Worm (Caenorhabditis elegans) whole organism, late embryonic: ENCODE measurements around the gene C10G8.4.

ENCODE experiments used
- C08G9.2 ChIP-seq: sonication (generic microtip); optimal IDR thresholded peaks from 2 replicates; lab custom pipeline; 2016; ENCODE audit warnings: mild to moderate bottlenecking, missing genetic modification characterization, moderate library complexity, missing compliant biosample characterization
- C38D4.7 ChIP-seq: fragments of 200-800 bp; sonication (Bioruptor generic); optimal IDR thresholded peaks from 2 replicates; lab custom pipeline; 2018; ENCODE audit warnings: mild to moderate bottlenecking, missing genetic modification characterization, moderate library complexity, missing compliant biosample characterization
- Y22D7AL.16 ChIP-seq: sonication (generic microtip); optimal IDR thresholded peaks from 2 replicates; lab custom pipeline; 2016; ENCODE audit warnings: missing genetic modification characterization, missing compliant biosample characterization
- ahr-1 ChIP-seq: sonication (generic microtip); optimal IDR thresholded peaks from 2 replicates; lab custom pipeline; 2016; ENCODE audit warnings: missing genetic modification characterization, missing compliant biosample characterization
- ceh-19 ChIP-seq: fragments of 200-800 bp; sonication (Bioruptor generic); optimal IDR thresholded peaks from 2 replicates; lab custom pipeline; 2018; ENCODE audit warnings: mild to moderate bottlenecking, missing genetic modification characterization, missing compliant biosample characterization
- ceh-24 ChIP-seq: sonication (generic microtip); optimal IDR thresholded peaks from 2 replicates; lab custom pipeline; 2016; ENCODE audit warnings: mild to moderate bottlenecking, missing genetic modification characterization, missing compliant biosample characterization
- ceh-48 ChIP-seq: sonication (generic microtip); optimal IDR thresholded peaks from 2 replicates; lab custom pipeline; 2016; ENCODE audit warnings: missing genetic modification characterization, inconsistent platforms, missing compliant biosample characterization
- ceh-6 ChIP-seq: fragments of 200-800 bp; sonication (Bioruptor generic); optimal IDR thresholded peaks from 2 replicates; lab custom pipeline; 2018; ENCODE audit warnings: mild to moderate bottlenecking, missing genetic modification characterization, missing compliant biosample characterization
- ceh-9 ChIP-seq: sonication (generic microtip); optimal IDR thresholded peaks from 2 replicates; lab custom pipeline; 2016; ENCODE audit warnings: mild to moderate bottlenecking, missing genetic modification characterization, inconsistent platforms, missing compliant biosample characterization
- che-1 ChIP-seq: sonication (generic microtip); optimal IDR thresholded peaks from 2 replicates; lab custom pipeline; 2016; ENCODE audit warnings: mild to moderate bottlenecking, missing genetic modification characterization, missing compliant biosample characterization
- dmd-4 ChIP-seq: sonication (generic microtip); optimal IDR thresholded peaks from 2 replicates; lab custom pipeline; 2016; ENCODE audit warnings: borderline replicate concordance, missing genetic modification characterization, missing compliant biosample characterization
- elt-2 ChIP-seq: sonication (generic microtip); optimal IDR thresholded peaks from 2 replicates; lab custom pipeline; 2016; ENCODE audit warnings: missing genetic modification reagents, missing genetic modification characterization, missing compliant biosample characterization
- elt-4 ChIP-seq: sonication (generic microtip); optimal IDR thresholded peaks from 2 replicates; lab custom pipeline; 2016; ENCODE audit warnings: missing genetic modification characterization, missing compliant biosample characterization
- ets-4 ChIP-seq: sonication (generic microtip); optimal IDR thresholded peaks from 2 replicates; lab custom pipeline; 2016; ENCODE audit warnings: missing genetic modification characterization, missing compliant biosample characterization
- fax-1 ChIP-seq: sonication (generic microtip); optimal IDR thresholded peaks from 2 replicates; lab custom pipeline; 2016; ENCODE audit warnings: missing genotype, missing genetic modification characterization, missing compliant biosample characterization
- fkh-6 ChIP-seq: sonication (generic microtip); optimal IDR thresholded peaks from 2 replicates; lab custom pipeline; 2016; ENCODE audit warnings: missing genetic modification characterization, missing compliant biosample characterization
- gmeb-2 ChIP-seq: sonication (generic microtip); optimal IDR thresholded peaks from 2 replicates; lab custom pipeline; 2016; ENCODE audit warnings: missing genetic modification characterization, inconsistent platforms, missing compliant biosample characterization
- hlh-13 ChIP-seq: fragments of 200-800 bp; sonication (Bioruptor generic); optimal IDR thresholded peaks from 2 replicates; lab custom pipeline; 2018; ENCODE audit warnings: mild to moderate bottlenecking, missing genetic modification characterization, missing compliant biosample characterization
- hlh-15 ChIP-seq: sonication (generic microtip); optimal IDR thresholded peaks from 2 replicates; lab custom pipeline; 2016; ENCODE audit warnings: missing genetic modification characterization, missing compliant biosample characterization
- hlh-6 ChIP-seq: sonication (generic microtip); optimal IDR thresholded peaks from 2 replicates; lab custom pipeline; 2016; ENCODE audit warnings: missing genotype, missing genetic modification characterization, missing compliant biosample characterization
- hlh-8 ChIP-seq: sonication (generic microtip); optimal IDR thresholded peaks from 2 replicates; lab custom pipeline; 2016; ENCODE audit warnings: missing genotype, missing genetic modification characterization, missing compliant biosample characterization
- lim-6 ChIP-seq: sonication (generic microtip); optimal IDR thresholded peaks from 2 replicates; lab custom pipeline; 2016; ENCODE audit warnings: missing genetic modification characterization, missing compliant biosample characterization
- madf-2 ChIP-seq: sonication (generic microtip); optimal IDR thresholded peaks from 2 replicates; lab custom pipeline; 2017; ENCODE audit warnings: missing genetic modification characterization, missing compliant biosample characterization
- mec-3 ChIP-seq: sonication (generic microtip); optimal IDR thresholded peaks from 2 replicates; lab custom pipeline; 2016; ENCODE audit warnings: borderline replicate concordance, missing genetic modification characterization, missing compliant biosample characterization
- nfya-1 ChIP-seq: sonication (generic microtip); optimal IDR thresholded peaks from 2 replicates; lab custom pipeline; 2017; ENCODE audit warnings: missing genetic modification characterization, mild to moderate bottlenecking, missing compliant biosample characterization, antibody characterized with exemption, moderate library complexity
- nhr-11 ChIP-seq: fragments of 150-350 bp; optimal IDR thresholded peaks from 2 replicates; lab custom pipeline; 2014; ENCODE audit warnings: missing biosample characterization, missing genetic modification characterization
- npax-4 ChIP-seq: sonication (generic microtip); optimal IDR thresholded peaks from 2 replicates; lab custom pipeline; 2016; ENCODE audit warnings: missing genetic modification characterization, missing compliant biosample characterization
- pag-3 ChIP-seq: sonication (generic microtip); optimal IDR thresholded peaks from 2 replicates; lab custom pipeline; 2016; ENCODE audit warnings: missing compliant biosample characterization, missing genetic modification characterization, borderline replicate concordance
- pqm-1 ChIP-seq: sonication (generic microtip); optimal IDR thresholded peaks from 2 replicates; lab custom pipeline; 2016; ENCODE audit warnings: missing genetic modification characterization, missing compliant biosample characterization
- pros-1 ChIP-seq: fragments of 150-350 bp; optimal IDR thresholded peaks from 2 replicates; lab custom pipeline; 2014; ENCODE audit warnings: missing biosample characterization, missing genetic modification reagents, missing genetic modification characterization
- ref-2 ChIP-seq: sonication (generic microtip); optimal IDR thresholded peaks from 2 replicates; lab custom pipeline; 2016; ENCODE audit warnings: missing genetic modification characterization, missing compliant biosample characterization
- sdc-2 ChIP-seq: sonication (generic microtip); optimal IDR thresholded peaks from 2 replicates; lab custom pipeline; 2016; ENCODE audit warnings: missing genotype, missing genetic modification characterization, missing compliant biosample characterization
- sox-4 ChIP-seq: sonication (generic microtip); optimal IDR thresholded peaks from 2 replicates; lab custom pipeline; 2017; ENCODE audit warnings: mild to moderate bottlenecking, missing genetic modification characterization, inconsistent platforms, missing compliant biosample characterization
- tbx-2 ChIP-seq: sonication (generic microtip); optimal IDR thresholded peaks from 2 replicates; lab custom pipeline; 2016; ENCODE audit warnings: missing genetic modification characterization, missing compliant biosample characterization
- tbx-7 ChIP-seq: sonication (generic microtip); optimal IDR thresholded peaks from 2 replicates; lab custom pipeline; 2016; ENCODE audit warnings: missing genotype, missing genetic modification characterization, missing compliant biosample characterization
- unc-42 ChIP-seq: sonication (generic microtip); optimal IDR thresholded peaks from 2 replicates; lab custom pipeline; 2016; ENCODE audit warnings: missing genotype, missing genetic modification characterization, missing compliant biosample characterization
- zip-5 ChIP-seq: sonication (generic microtip); optimal IDR thresholded peaks from 2 replicates; lab custom pipeline; 2016; ENCODE audit warnings: missing genetic modification characterization, missing compliant biosample characterization
- ztf-16 ChIP-seq: sonication (generic microtip); optimal IDR thresholded peaks from 2 replicates; lab custom pipeline; 2017; ENCODE audit warnings: missing genetic modification characterization, missing compliant biosample characterization

The C10G8.4 gene

ce11 chrV:5275426-5276007 lies 36.2 kb upstream of the C10G8.4 start:
- TF ChIP-seq nfya-1 (tag; lab: Kevin White, UChicago) (peak; percentile 9), npax-4 (tag; lab: Kevin White, UChicago) (no peak)
- TF ChIP-seq, all 69 proteins: peak for 1

DNA sequence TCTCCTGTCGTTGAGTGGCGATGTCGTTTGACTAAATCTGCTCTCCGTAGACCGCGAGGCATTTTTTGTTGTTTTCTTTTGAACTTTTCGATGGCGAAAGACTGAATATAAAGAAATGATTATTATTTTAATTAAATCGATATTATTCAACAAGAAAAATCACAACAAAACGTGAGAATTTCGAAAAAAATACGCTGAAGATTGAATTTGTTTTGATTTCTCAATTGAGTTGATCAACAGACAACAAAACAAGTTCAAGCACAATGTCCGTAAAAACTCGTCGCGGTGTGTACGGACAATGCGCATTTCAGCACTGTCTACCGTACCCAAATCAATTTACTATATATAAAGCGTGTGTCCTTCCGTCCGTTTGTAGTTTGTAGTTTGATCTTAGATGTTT lies 33.7 kb upstream of the C10G8.4 start, which contains the start of gene B0238.9:
TSS of gene B0238.9 (minus strand) at position 101 of the 400 bp plus-strand sequence.
- TF ChIP-seq tbx-7 (tag; lab: Kevin White, UChicago) (no peak), gmeb-2 (no peak), hlh-15 (tag; lab: Kevin White, UChicago) (no peak), che-1 (tag; lab: Kevin White, UChicago) (no peak), zip-5 (tag; lab: Kevin White, UChicago) (no peak), elt-2 (tag; lab: Kevin White, UChicago) (no peak), hlh-6 (no peak), ceh-9 (tag; lab: Kevin White, UChicago) (no peak), nhr-11 (tag; lab: Kevin White, UChicago) (no peak), hlh-8 (no peak), fax-1 (no peak), unc-42 (tag; lab: Kevin White, UChicago) (no peak), pros-1 (tag; lab: Kevin White, UChicago) (no peak), ahr-1 (no peak), ceh-24 (tag; lab: Kevin White, UChicago) (no peak), ref-2 (no peak)

- TF ChIP-seq ceh-19: peak; percentile 81
- peak; percentile 41 for TF ChIP-seq C38D4.7 (GFP tag; lab: Kevin White, UChicago)
- peak; percentile 62 for TF ChIP-seq mec-3 (tag; lab: Kevin White, UChicago)
- TF ChIP-seq ets-4 (tag; lab: Kevin White, UChicago): peak; percentile 2
- peak; percentile 18 for TF ChIP-seq ceh-6 (GFP tag; lab: Kevin White, UChicago)
- peak; percentile 58 for TF ChIP-seq hlh-13 (GFP tag; lab: Kevin White, UChicago)
- peak; percentile 71 for TF ChIP-seq fkh-6 (tag; lab: Kevin White, UChicago)
- TF ChIP-seq pqm-1 (tag; lab: Kevin White, UChicago): peak; percentile 45
- peak; percentile 45 for TF ChIP-seq ztf-16
- peak; percentile 31 for TF ChIP-seq ceh-48 (tag; lab: Kevin White, UChicago)
- TF ChIP-seq madf-2 (tag; lab: Kevin White, UChicago): peak; percentile 49
- peak; percentile 24 for TF ChIP-seq npax-4 (tag; lab: Kevin White, UChicago)
- TF ChIP-seq Y22D7AL.16 (tag; lab: Kevin White, UChicago): peak; percentile 1
- peak; percentile 35 for TF ChIP-seq C08G9.2 (tag; lab: Kevin White, UChicago)
- peak; percentile 29 for TF ChIP-seq sox-4 (tag; lab: Kevin White, UChicago)
- peak; percentile 87 for TF ChIP-seq pag-3 (tag; lab: Kevin White, UChicago)
- peak; percentile 47 for TF ChIP-seq lim-6 (tag; lab: Kevin White, UChicago)
- TF ChIP-seq ceh-9 (tag; lab: Kevin White, UChicago): peak; percentile 22
- peak; percentile 7 for TF ChIP-seq zip-5 (tag; lab: Kevin White, UChicago)
- TF ChIP-seq gmeb-2: peak; percentile 54
- peak; percentile 78 for TF ChIP-seq hlh-6
- peak; percentile 49 for TF ChIP-seq tbx-2 (tag; lab: Kevin White, UChicago)
- peak; percentile 91 for TF ChIP-seq dmd-4
- peak; percentile 68 for TF ChIP-seq elt-4 (tag; lab: Kevin White, UChicago)
- TF ChIP-seq sdc-2 (tag; lab: Kevin White, UChicago): peak; percentile 11
These were observed 27.3 kb upstream of the C10G8.4 start for ce11 chrV:5284270-5284980.
